Fruit fly (Drosophila melanogaster) whole organism, embryonic: ENCODE measurements around the gene Baldspot.
A peak's percentile ranks its signal among the peaks of the same experiment; 100 is the strongest.

Experiments used
- CG12104 ChIP-seq: fragments of 200-800 bp; sonication (Bioruptor generic); optimal IDR thresholded peaks from 3 replicates; lab custom pipeline; 2016; ENCODE audit warnings: missing biosample characterization, missing genetic modification characterization
- CG17186 ChIP-seq: fragments of 200-800 bp; sonication (Bioruptor generic); optimal IDR thresholded peaks from 3 replicates; lab custom pipeline; 2017; ENCODE audit warnings: missing biosample characterization, missing genetic modification reagents, missing genetic modification characterization
- CTCF ChIP-seq: fragments of 200-800 bp; sonication (Bioruptor generic); optimal IDR thresholded peaks from 2 replicates; lab custom pipeline; 2017; ENCODE audit warnings: missing biosample characterization, mild to moderate bottlenecking, missing genetic modification characterization, moderate library complexity
- CoRest ChIP-seq: fragments of 200-800 bp; sonication (Bioruptor generic); optimal IDR thresholded peaks from 3 replicates; lab custom pipeline; 2018; ENCODE audit warnings: missing biosample characterization, mild to moderate bottlenecking, missing genetic modification characterization, moderate library complexity
- HmgZ ChIP-seq: fragments of 200-800 bp; sonication (Bioruptor generic); optimal IDR thresholded peaks from 2 replicates; lab custom pipeline; 2018; ENCODE audit warnings: missing biosample characterization, mild to moderate bottlenecking, missing genetic modification characterization
- dm ChIP-seq: fragments of 200-800 bp; sonication (Bioruptor generic); optimal IDR thresholded peaks from 3 replicates; lab custom pipeline; 2016; ENCODE audit warnings: missing biosample characterization, missing genetic modification characterization
- dpn ChIP-seq, 2 experiments: fragments of 200-800 bp; sonication (Bioruptor generic); optimal IDR thresholded peaks; 3 replicates each; lab custom pipeline; 2016; ENCODE audit warnings: missing biosample characterization in 2 of 2, missing genetic modification characterization in 2 of 2
- ind ChIP-seq: fragments of 200-800 bp; sonication (Bioruptor generic); optimal IDR thresholded peaks from 3 replicates; lab custom pipeline; 2016; ENCODE audit warnings: missing biosample characterization, missing genetic modification characterization
- jigr1 ChIP-seq: fragments of 200-800 bp; sonication (Bioruptor generic); IDR thresholded peaks from 3 replicates; pipeline ENCODE4 v1.3.6; 2022; ENCODE audit warnings: missing biosample characterization, missing genetic modification characterization
- pzg ChIP-seq: fragments of 200-800 bp; sonication (Bioruptor generic); optimal IDR thresholded peaks from 3 replicates; lab custom pipeline; 2018; ENCODE audit warnings: missing biosample characterization, mild to moderate bottlenecking, missing genetic modification characterization, moderate library complexity

Gene Baldspot

dm6 chr3L:16602736-16603144 is 58.7 kb downstream of the Baldspot start, which contains the start of gene Arts (continued):
- peak; percentile 4 for TF ChIP-seq ind (GFP tag; lab: Kevin White, UChicago)
- TF ChIP-seq HmgZ (tag; lab: Kevin White, UChicago) = peak; percentile 20
- peak; percentile 71 for TF ChIP-seq dm
- peak; percentile 36 for TF ChIP-seq CG17186 (GFP tag; lab: Kevin White, UChicago)
- peak; percentile 67 for TF ChIP-seq CTCF (GFP tag; lab: Kevin White, UChicago)
- peak; percentile 36 for TF ChIP-seq CoRest
- TF ChIP-seq CG12104 (GFP tag; lab: Kevin White, UChicago) = no peak
- TF ChIP-seq dpn (GFP tag; optimal IDR thresholded peaks at IDR 0.05; lab: Kevin White, UChicago) = peak in 1 of 2 experiments; percentile 7
- peak; percentile 32 for TF ChIP-seq pzg (GFP tag; lab: Kevin White, UChicago)
- no peak for TF ChIP-seq jigr1 (GFP tag; lab: Robert Waterston, UW)
